Worm (Caenorhabditis elegans): Measurements from ENCODE around the gene W02D7.11.

DNA sequence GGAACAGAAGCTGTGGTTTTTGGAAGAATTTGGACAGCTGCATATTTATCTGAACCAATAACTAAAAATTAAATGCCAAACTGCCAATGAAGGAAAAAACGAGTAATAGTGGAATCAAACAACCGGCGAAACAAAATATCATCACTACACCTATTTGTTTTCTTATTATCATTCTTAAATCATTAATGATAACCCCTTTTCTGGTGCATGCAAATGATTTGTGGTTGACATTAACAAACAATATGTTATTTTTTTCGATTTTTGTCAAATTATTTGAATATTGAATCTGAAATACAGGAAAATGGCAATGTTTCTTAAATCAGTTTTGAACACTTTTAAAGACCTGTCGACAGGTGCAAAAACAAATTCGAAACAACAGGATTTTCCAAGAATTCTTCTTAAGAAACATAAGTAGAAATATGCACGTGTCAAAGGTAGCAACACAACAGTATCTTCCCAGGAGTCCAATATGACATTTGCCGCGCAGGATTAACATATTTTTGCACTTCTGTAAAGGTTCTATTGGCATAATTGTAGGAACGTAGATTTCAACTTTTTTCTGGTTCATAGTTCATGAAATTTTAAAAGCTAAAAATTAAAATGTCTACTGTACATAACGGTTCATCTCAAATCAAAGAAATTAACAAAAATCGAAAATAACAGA is 5.0 kb downstream of the W02D7.11 start, which contains the start of gene W02D7.5:
- no peak for TF ChIP-seq him-1 (tag; optimal IDR thresholded peaks at IDR 0.05)
- TF ChIP-seq dao-5 (tag; optimal IDR thresholded peaks at IDR 0.05): no peak
